Fruit fly (Drosophila melanogaster) whole organism, prepupa: ENCODE measurements around the gene CG3706.
A peak's percentile ranks its signal among the peaks of the same experiment; 100 is the strongest.

Experiments used
- Blimp-1 ChIP-seq: fragments of 200-800 bp; sonication (Bioruptor generic); optimal IDR thresholded peaks from 3 replicates; lab custom pipeline; 2017; ENCODE audit warnings: missing biosample characterization, missing genetic modification characterization, mild to moderate bottlenecking, moderate library complexity, missing genetic modification reagents
- CG10631 ChIP-seq: fragments of 200-800 bp; sonication (Bioruptor generic); optimal IDR thresholded peaks from 2 replicates; lab custom pipeline; 2016; ENCODE audit warnings: missing biosample characterization, missing genetic modification characterization
- CG11902 ChIP-seq: fragments of 200-800 bp; sonication (Bioruptor generic); optimal IDR thresholded peaks from 3 replicates; lab custom pipeline; 2016; ENCODE audit warnings: missing biosample characterization, missing genetic modification characterization
- CG31627 ChIP-seq: fragments of 200-800 bp; sonication (Bioruptor generic); optimal IDR thresholded peaks from 3 replicates; lab custom pipeline; 2016; ENCODE audit warnings: missing biosample characterization, missing genetic modification characterization
- CG4318 ChIP-seq: fragments of 200-800 bp; sonication (Bioruptor generic); optimal IDR thresholded peaks from 3 replicates; lab custom pipeline; 2017; ENCODE audit warnings: missing biosample characterization, mild to moderate bottlenecking, missing genetic modification characterization
- CG6163 ChIP-seq: fragments of 200-800 bp; sonication (Bioruptor generic); IDR thresholded peaks from 3 replicates; pipeline ENCODE4 v1.3.6; 2022; ENCODE audit warnings: missing biosample characterization, missing genetic modification characterization
- CG6276 ChIP-seq: fragments of 200-800 bp; sonication (Bioruptor generic); optimal IDR thresholded peaks from 2 replicates; lab custom pipeline; 2017; ENCODE audit warnings: missing biosample characterization, mild to moderate bottlenecking, missing genetic modification characterization
- CG6792 ChIP-seq: fragments of 200-800 bp; sonication (Bioruptor generic); optimal IDR thresholded peaks from 3 replicates; lab custom pipeline; 2016; ENCODE audit warnings: missing biosample characterization, missing genetic modification characterization
- CG6808 ChIP-seq: fragments of 200-800 bp; sonication (Bioruptor generic); optimal IDR thresholded peaks from 3 replicates; lab custom pipeline; 2017; ENCODE audit warnings: missing biosample characterization, missing genetic modification characterization, mild to moderate bottlenecking, moderate library complexity, missing genetic modification reagents
- CG6854 ChIP-seq: fragments of 200-800 bp; sonication (Bioruptor generic); optimal IDR thresholded peaks from 2 replicates; lab custom pipeline; 2017; ENCODE audit warnings: missing biosample characterization, mild to moderate bottlenecking, missing genetic modification characterization
- CG8119 ChIP-seq: fragments of 200-800 bp; sonication (Bioruptor generic); IDR thresholded peaks from 3 replicates; pipeline ENCODE4 v1.3.6; 2022; ENCODE audit warnings: missing biosample characterization, missing genetic modification characterization
- CG8319 ChIP-seq: fragments of 200-800 bp; sonication (Bioruptor generic); optimal IDR thresholded peaks from 3 replicates; lab custom pipeline; 2016; ENCODE audit warnings: missing biosample characterization, missing genetic modification characterization
- CG8632 ChIP-seq: fragments of 200-800 bp; sonication (Bioruptor generic); optimal IDR thresholded peaks from 3 replicates; lab custom pipeline; 2016; ENCODE audit warnings: missing biosample characterization, missing genetic modification characterization
- CG9139 ChIP-seq: fragments of 200-800 bp; sonication (Bioruptor generic); optimal IDR thresholded peaks from 3 replicates; lab custom pipeline; 2017; ENCODE audit warnings: missing biosample characterization, mild to moderate bottlenecking, missing genetic modification characterization
- Eip75B ChIP-seq: fragments of 200-800 bp; sonication (Bioruptor generic); optimal IDR thresholded peaks from 3 replicates; lab custom pipeline; 2016; ENCODE audit warnings: missing biosample characterization, missing genetic modification characterization
- Eip78C ChIP-seq: fragments of 200-800 bp; sonication (Bioruptor generic); peaks from one replicate; lab custom pipeline; 2016; ENCODE audit warnings: missing biosample characterization, missing genetic modification characterization
- Eip93F ChIP-seq: fragments of 200-800 bp; sonication (Bioruptor generic); optimal IDR thresholded peaks from 2 replicates; lab custom pipeline; 2016; ENCODE audit warnings: missing biosample characterization, mild to moderate bottlenecking, missing genetic modification characterization
- Hr38 ChIP-seq: sonication (Bioruptor generic); optimal IDR thresholded peaks from 2 replicates; lab custom pipeline; 2016; ENCODE audit warnings: missing biosample characterization, missing genetic modification characterization
- Hr39 ChIP-seq: fragments of 200-800 bp; sonication (Bioruptor generic); optimal IDR thresholded peaks from 2 replicates; lab custom pipeline; 2016; ENCODE audit warnings: missing biosample characterization, missing genetic modification characterization
- Hr4 ChIP-seq: fragments of 200-800 bp; sonication (Bioruptor generic); optimal IDR thresholded peaks from 3 replicates; lab custom pipeline; 2016; ENCODE audit warnings: missing biosample characterization, missing genetic modification characterization
- Lpt ChIP-seq: fragments of 200-800 bp; sonication (Bioruptor generic); optimal IDR thresholded peaks from 3 replicates; lab custom pipeline; 2016; ENCODE audit warnings: missing biosample characterization, missing genetic modification characterization
- Met ChIP-seq: fragments of 200-800 bp; sonication (Bioruptor generic); optimal IDR thresholded peaks from 3 replicates; lab custom pipeline; 2016; ENCODE audit warnings: missing biosample characterization, missing genetic modification characterization
- OdsH ChIP-seq: fragments of 200-800 bp; sonication (Bioruptor generic); optimal IDR thresholded peaks from 3 replicates; lab custom pipeline; 2016; ENCODE audit warnings: missing biosample characterization, missing genetic modification characterization
- Smox ChIP-seq: fragments of 200-800 bp; sonication (Bioruptor generic); optimal IDR thresholded peaks from 3 replicates; lab custom pipeline; 2016; ENCODE audit warnings: missing biosample characterization, missing genetic modification characterization
- Sox102F ChIP-seq: fragments of 200-800 bp; sonication (Bioruptor generic); optimal IDR thresholded peaks from 2 replicates; lab custom pipeline; 2016; ENCODE audit warnings: missing biosample characterization, mild to moderate bottlenecking, missing genetic modification characterization
- Sox14 ChIP-seq: fragments of 200-800 bp; sonication (Bioruptor generic); optimal IDR thresholded peaks from 3 replicates; lab custom pipeline; 2016; ENCODE audit warnings: missing biosample characterization, missing genetic modification characterization
- Sox15 ChIP-seq: fragments of 200-800 bp; sonication (Bioruptor generic); optimal IDR thresholded peaks from 3 replicates; lab custom pipeline; 2016; ENCODE audit warnings: missing biosample characterization, missing genetic modification characterization
- achi ChIP-seq: fragments of 200-800 bp; sonication (Bioruptor generic); optimal IDR thresholded peaks from 3 replicates; lab custom pipeline; 2016; ENCODE audit warnings: missing biosample characterization, missing genetic modification characterization
- acj6 ChIP-seq: fragments of 200-800 bp; sonication (Bioruptor generic); optimal IDR thresholded peaks from 3 replicates; lab custom pipeline; 2016; ENCODE audit warnings: missing biosample characterization, missing genetic modification characterization
- cyc ChIP-seq: fragments of 200-800 bp; sonication (Bioruptor generic); optimal IDR thresholded peaks from 3 replicates; lab custom pipeline; 2016; ENCODE audit warnings: missing biosample characterization, missing genetic modification characterization
- eg ChIP-seq: fragments of 200-800 bp; sonication (Bioruptor generic); IDR thresholded peaks from 3 replicates; pipeline ENCODE4 v1.3.6; 2022; ENCODE audit warnings: missing biosample characterization, missing genetic modification characterization
- fkh ChIP-seq: fragments of 200-800 bp; sonication (Bioruptor generic); optimal IDR thresholded peaks from 3 replicates; lab custom pipeline; 2017; ENCODE audit warnings: missing biosample characterization, mild to moderate bottlenecking, missing genetic modification characterization, moderate library complexity
- lz ChIP-seq: fragments of 200-800 bp; sonication (Bioruptor generic); optimal IDR thresholded peaks from 3 replicates; lab custom pipeline; 2016; ENCODE audit warnings: missing biosample characterization, missing genetic modification characterization
- net ChIP-seq: fragments of 200-800 bp; sonication (Bioruptor generic); optimal IDR thresholded peaks from 3 replicates; lab custom pipeline; 2016; ENCODE audit warnings: missing biosample characterization, missing genetic modification characterization
- pdm3 ChIP-seq: fragments of 200-800 bp; sonication (Bioruptor generic); optimal IDR thresholded peaks from 3 replicates; lab custom pipeline; 2016; ENCODE audit warnings: missing biosample characterization, missing genetic modification characterization
- spab ChIP-seq: fragments of 200-800 bp; sonication (Bioruptor generic); optimal IDR thresholded peaks from 2 replicates; lab custom pipeline; 2017; ENCODE audit warnings: missing biosample characterization, mild to moderate bottlenecking, missing genetic modification characterization, missing genetic modification reagents
- svp ChIP-seq: fragments of 200-800 bp; sonication (Bioruptor generic); peaks from one replicate; lab custom pipeline; 2016; ENCODE audit warnings: missing biosample characterization, missing genetic modification characterization
- topi ChIP-seq: fragments of 200-800 bp; sonication (Bioruptor generic); optimal IDR thresholded peaks from 3 replicates; lab custom pipeline; 2016; ENCODE audit warnings: missing biosample characterization, missing genetic modification characterization
- vri ChIP-seq: fragments of 200-800 bp; sonication (Bioruptor generic); optimal IDR thresholded peaks from 3 replicates; lab custom pipeline; 2016; ENCODE audit warnings: missing biosample characterization, mild to moderate bottlenecking, missing genetic modification characterization

CG3706 gene

dm6 chrX:953807-954206, 21.5 kb upstream of the CG3706 start:
- TF ChIP-seq Sox15 (GFP tag; lab: Kevin White, UChicago), result no peak
- TF ChIP-seq fkh (GFP tag; lab: Kevin White, UChicago), result peak; percentile 35
- TF ChIP-seq Sox102F (GFP tag; lab: Kevin White, UChicago), result no peak
- peak; percentile 48 for TF ChIP-seq Eip78C (GFP tag; lab: Kevin White, UChicago)
- peak; percentile 45 for TF ChIP-seq svp (GFP tag; lab: Kevin White, UChicago)
- peak; percentile 7 for TF ChIP-seq topi (GFP tag; lab: Kevin White, UChicago)
- TF ChIP-seq eg, result 0 out of 3 replicates have a peak, but pooled peaks have one; percentile 12
- TF ChIP-seq CG10631 (GFP tag; lab: Kevin White, UChicago), result no peak
- TF ChIP-seq cyc (GFP tag; lab: Kevin White, UChicago), result peak; percentile 25
- TF ChIP-seq CG6163 (GFP tag; lab: Robert Waterston, UW), result 0 out of 3 replicates have a peak, but pooled peaks have one; percentile 48

- TF ChIP-seq CG6854 (GFP tag; lab: Kevin White, UChicago), result no peak
- TF ChIP-seq CG9139 (GFP tag; lab: Kevin White, UChicago), result no peak
- TF ChIP-seq vri (GFP tag; lab: Kevin White, UChicago), result no peak
- no peak for TF ChIP-seq spab (GFP tag; lab: Kevin White, UChicago)
- no peak for TF ChIP-seq CG10631 (GFP tag; lab: Kevin White, UChicago)
- TF ChIP-seq Met (GFP tag; lab: Kevin White, UChicago), result no peak
- no peak for TF ChIP-seq Eip93F
- no peak for TF ChIP-seq achi (GFP tag; lab: Kevin White, UChicago)
- no peak for TF ChIP-seq CG6276 (GFP tag; lab: Kevin White, UChicago)
- no peak for TF ChIP-seq net (GFP tag; lab: Kevin White, UChicago)
- no peak for TF ChIP-seq CG11902 (GFP tag; lab: Kevin White, UChicago)
- no peak for TF ChIP-seq pdm3 (GFP tag; lab: Kevin White, UChicago)
- no peak for TF ChIP-seq Hr38 (GFP tag; lab: Kevin White, UChicago)
- no peak for TF ChIP-seq lz
- no peak for TF ChIP-seq Sox14
- no peak for TF ChIP-seq Blimp-1 (GFP tag; lab: Kevin White, UChicago)
- no peak for TF ChIP-seq CG31627 (GFP tag; lab: Kevin White, UChicago)
- no peak for TF ChIP-seq Lpt (GFP tag; lab: Kevin White, UChicago)
- TF ChIP-seq CG6808 (GFP tag; lab: Kevin White, UChicago), result no peak
- TF ChIP-seq topi (GFP tag; lab: Kevin White, UChicago), result no peak
Observed at dm6 chrX:951800-952199, 19.5 kb upstream of the CG3706 start, which contains the start of gene CG3690. TSS of gene CG3690 (minus strand) at chrX:951900.

- TF ChIP-seq Eip75B, result no peak
- TF ChIP-seq CG8119 (GFP tag; lab: Robert Waterston, UW), result no peak
- peak; percentile 20 for TF ChIP-seq Smox (GFP tag; lab: Kevin White, UChicago)
- peak; percentile 45 for TF ChIP-seq CG31627 (GFP tag; lab: Kevin White, UChicago)
- no peak for TF ChIP-seq Lpt (GFP tag; lab: Kevin White, UChicago)
- TF ChIP-seq OdsH (GFP tag; lab: Kevin White, UChicago), result no peak
- no peak for TF ChIP-seq CG4318
- no peak for TF ChIP-seq CG8319
- TF ChIP-seq topi (GFP tag; lab: Kevin White, UChicago), result peak; percentile 3
- TF ChIP-seq acj6 (GFP tag; lab: Kevin White, UChicago), result no peak
- no peak for TF ChIP-seq Blimp-1 (GFP tag; lab: Kevin White, UChicago)
- no peak for TF ChIP-seq Hr4 (GFP tag; lab: Kevin White, UChicago)
- TF ChIP-seq lz, result peak; percentile 6
- peak; percentile 38 for TF ChIP-seq Eip78C (GFP tag; lab: Kevin White, UChicago)
- TF ChIP-seq Met (GFP tag; lab: Kevin White, UChicago), result peak; percentile 31
- TF ChIP-seq Hr39 (GFP tag; lab: Kevin White, UChicago), result peak; percentile 55
- no peak for TF ChIP-seq CG8632 (GFP tag; lab: Kevin White, UChicago)
- peak; percentile 1 for TF ChIP-seq svp (GFP tag; lab: Kevin White, UChicago)
- peak; percentile 34 for TF ChIP-seq cyc (GFP tag; lab: Kevin White, UChicago)
- no peak for TF ChIP-seq CG9139 (GFP tag; lab: Kevin White, UChicago)
- TF ChIP-seq CG6792 (GFP tag; lab: Kevin White, UChicago), result no peak
Observed at dm6 chrX:948285-948556, 15.9 kb upstream of the CG3706 start.
